Worm (Caenorhabditis elegans) whole organism, L2 larva: Measurements from ENCODE around the gene skr-6.
"Not testable (repeated sequence)": the region's sequence is repeated elsewhere in the genome, so short reads cannot be mapped to it uniquely, and the experiment has no call there.

Experiments used
- C34F6.9 ChIP-seq: fragments of 150-350 bp; optimal IDR thresholded peaks from 2 replicates; lab custom pipeline; 2014; ENCODE audit warnings: missing biosample characterization, missing genetic modification characterization
- F13H6.1 ChIP-seq: sonication (generic microtip); optimal IDR thresholded peaks from 2 replicates; lab custom pipeline; 2016; ENCODE audit warnings: missing genetic modification characterization, missing compliant biosample characterization
- ZK546.5 ChIP-seq: sonication (generic microtip); optimal IDR thresholded peaks from 2 replicates; lab custom pipeline; 2017; ENCODE audit warnings: missing biosample characterization, missing genetic modification characterization
- alr-1 ChIP-seq: fragments of 150-350 bp; optimal IDR thresholded peaks from 2 replicates; lab custom pipeline; 2014; ENCODE audit warnings: missing biosample characterization, missing genetic modification characterization
- ama-1 ChIP-seq: fragments of 150-350 bp; optimal IDR thresholded peaks from 2 replicates; lab custom pipeline; 2018; ENCODE audit warnings: inconsistent platforms
- ceh-16 ChIP-seq: fragments of 150-350 bp; optimal IDR thresholded peaks from 2 replicates; lab custom pipeline; 2014; ENCODE audit warnings: missing biosample characterization, missing genetic modification characterization
- ceh-82 ChIP-seq: fragments of 150-350 bp; optimal IDR thresholded peaks from 2 replicates; lab custom pipeline; 2014; ENCODE audit warnings: missing biosample characterization, missing genetic modification characterization
- crh-2 ChIP-seq: sonication (generic microtip); optimal IDR thresholded peaks from 2 replicates; lab custom pipeline; 2017; ENCODE audit warnings: missing biosample characterization, missing genetic modification characterization
- dmd-4 ChIP-seq: sonication (generic microtip); optimal IDR thresholded peaks from 2 replicates; lab custom pipeline; 2017; ENCODE audit warnings: missing biosample characterization, missing genetic modification characterization
- egl-27 ChIP-seq: sonication (generic microtip); optimal IDR thresholded peaks from 3 replicates; lab custom pipeline; 2017; ENCODE audit warnings: missing biosample characterization, missing genetic modification reagents, missing genetic modification characterization
- elt-1 ChIP-seq: fragments of 150-350 bp; optimal IDR thresholded peaks from 2 replicates; lab custom pipeline; 2014; ENCODE audit warnings: missing biosample characterization, missing genetic modification characterization
- elt-3 ChIP-seq: sonication (generic microtip); optimal IDR thresholded peaks from 2 replicates; lab custom pipeline; 2017; ENCODE audit warnings: missing biosample characterization, missing genetic modification characterization
- fos-1 ChIP-seq: fragments of 150-350 bp; optimal IDR thresholded peaks from 2 replicates; lab custom pipeline; 2014; ENCODE audit warnings: missing biosample characterization, missing genetic modification characterization
- gmeb-1 ChIP-seq: fragments of 150-350 bp; optimal IDR thresholded peaks from 2 replicates; lab custom pipeline; 2014; ENCODE audit warnings: missing biosample characterization, missing genetic modification characterization
- lin-11 ChIP-seq: fragments of 150-350 bp; sonication (generic microtip); optimal IDR thresholded peaks from 2 replicates; lab custom pipeline; 2014; ENCODE audit warnings: missing biosample characterization, missing genetic modification characterization, inconsistent platforms, mixed read lengths
- lin-13 ChIP-seq: fragments of 150-350 bp; optimal IDR thresholded peaks from 2 replicates; lab custom pipeline; 2014; ENCODE audit warnings: missing biosample characterization, missing genetic modification reagents, missing genetic modification characterization
- lin-39 ChIP-seq: fragments of 150-350 bp; optimal IDR thresholded peaks from 2 replicates; lab custom pipeline; 2014; ENCODE audit warnings: missing biosample characterization, missing genetic modification reagents, missing genetic modification characterization
- mdl-1 ChIP-seq, 2 experiments: fragments of 150-350 bp in 1 of 2; sonication (generic microtip) in 1 of 2; optimal IDR thresholded peaks; 2 replicates each; lab custom pipeline; 2017; ENCODE audit warnings: missing biosample characterization in 2 of 2, missing genetic modification characterization in 2 of 2
- nhr-10 ChIP-seq: sonication (generic microtip); optimal IDR thresholded peaks from 2 replicates; lab custom pipeline; 2017; ENCODE audit warnings: missing biosample characterization, missing genetic modification characterization
- nhr-11 ChIP-seq: fragments of 150-350 bp; optimal IDR thresholded peaks from 2 replicates; lab custom pipeline; 2014; ENCODE audit warnings: missing biosample characterization, missing genetic modification characterization
- nhr-12 ChIP-seq: fragments of 150-350 bp; optimal IDR thresholded peaks from 2 replicates; lab custom pipeline; 2014; ENCODE audit warnings: missing biosample characterization, missing genetic modification characterization
- nhr-129 ChIP-seq: fragments of 150-350 bp; optimal IDR thresholded peaks from 2 replicates; lab custom pipeline; 2014; ENCODE audit warnings: missing biosample characterization, missing genetic modification characterization
- nhr-21 ChIP-seq: fragments of 150-350 bp; optimal IDR thresholded peaks from 2 replicates; lab custom pipeline; 2014; ENCODE audit warnings: missing biosample characterization, missing genetic modification characterization
- nhr-237 ChIP-seq: fragments of 150-350 bp; optimal IDR thresholded peaks from 2 replicates; lab custom pipeline; 2014; ENCODE audit warnings: missing biosample characterization, missing genetic modification characterization
- nhr-77 ChIP-seq: fragments of 150-350 bp; optimal IDR thresholded peaks from 2 replicates; lab custom pipeline; 2014; ENCODE audit warnings: missing biosample characterization, missing genetic modification characterization
- peb-1 ChIP-seq: fragments of 150-350 bp; optimal IDR thresholded peaks from 2 replicates; lab custom pipeline; 2014; ENCODE audit warnings: missing biosample characterization, missing genetic modification characterization
- sem-4 ChIP-seq: fragments of 150-350 bp; optimal IDR thresholded peaks from 2 replicates; lab custom pipeline; 2014; ENCODE audit warnings: missing biosample characterization, missing genetic modification reagents, missing genetic modification characterization
- skn-1 ChIP-seq: sonication (generic microtip); optimal IDR thresholded peaks from 2 replicates; lab custom pipeline; 2017; ENCODE audit warnings: missing biosample characterization, missing genetic modification characterization
- sma-3 ChIP-seq: sonication (generic microtip); optimal IDR thresholded peaks from 2 replicates; lab custom pipeline; 2016; ENCODE audit warnings: missing genetic modification reagents, missing genetic modification characterization, missing compliant biosample characterization
- sma-9 ChIP-seq, 2 experiments: fragments of 150-350 bp in 1 of 2; sonication (generic microtip) in 1 of 2; optimal IDR thresholded peaks; 2 replicates each; lab custom pipeline; 2014 to 2016; ENCODE audit warnings: missing genetic modification characterization in 2 of 2, mild to moderate bottlenecking in 1 of 2, missing biosample characterization in 1 of 2, missing compliant biosample characterization in 1 of 2, missing genetic modification reagents in 1 of 2, moderate library complexity in 1 of 2
- unc-39 ChIP-seq: fragments of 150-350 bp; optimal IDR thresholded peaks from 2 replicates; lab custom pipeline; 2014; ENCODE audit warnings: missing biosample characterization, missing genetic modification characterization
- unc-62 ChIP-seq: fragments of 150-350 bp; optimal IDR thresholded peaks from 2 replicates; lab custom pipeline; 2014; ENCODE audit warnings: missing biosample characterization, missing genetic modification reagents, missing genetic modification characterization
- zag-1 ChIP-seq: fragments of 150-350 bp; optimal IDR thresholded peaks from 2 replicates; lab custom pipeline; 2014; ENCODE audit warnings: missing biosample characterization, missing genetic modification characterization
- ztf-1 ChIP-seq: fragments of 200-800 bp; sonication (Bioruptor generic); conservative IDR thresholded peaks from 2 replicates; pipeline ENCODE4 v1.3.6; 2022; ENCODE audit warnings: missing genetic modification characterization, missing compliant biosample characterization
- ztf-4 ChIP-seq: fragments of 150-350 bp; optimal IDR thresholded peaks from 2 replicates; lab custom pipeline; 2014; ENCODE audit warnings: missing biosample characterization, missing genetic modification characterization

The skr-6 gene

DNA sequence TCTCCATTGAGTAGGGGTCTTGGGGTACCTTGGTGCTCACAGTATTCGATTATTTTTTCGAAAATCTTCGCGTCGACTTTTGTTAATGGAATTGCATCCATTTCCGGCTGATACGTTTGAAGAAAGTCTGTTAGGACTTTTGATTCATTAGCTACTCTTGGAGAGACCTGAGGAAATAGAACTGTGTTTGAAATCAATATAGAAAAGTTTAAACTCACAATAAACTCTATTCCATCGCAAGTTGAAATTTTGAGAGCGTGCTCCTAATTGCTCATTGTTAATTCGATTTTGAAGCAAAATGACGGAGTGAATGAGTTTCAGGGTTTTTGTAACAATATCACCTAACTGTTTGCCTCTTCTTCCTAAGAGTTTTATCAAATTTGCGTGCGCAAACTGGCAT, at the start of gene skr-6:
TSS of gene skr-6 (minus strand) at position 101 of the 400 bp plus-strand sequence.
- TF ChIP-seq lin-13: no peak
- TF ChIP-seq unc-39 (tag; lab: Kevin White, UChicago): no peak
- TF ChIP-seq mdl-1 (tag; optimal IDR thresholded peaks at IDR 0.05; lab: Kevin White, UChicago): no peak
- no peak for TF ChIP-seq ceh-16
- no peak for TF ChIP-seq peb-1 (tag; lab: Kevin White, UChicago)
- no peak for TF ChIP-seq nhr-237 (tag; lab: Kevin White, UChicago)
- TF ChIP-seq nhr-11 (tag; lab: Kevin White, UChicago): no peak
- no peak for TF ChIP-seq alr-1 (tag; lab: Kevin White, UChicago)

DNA sequence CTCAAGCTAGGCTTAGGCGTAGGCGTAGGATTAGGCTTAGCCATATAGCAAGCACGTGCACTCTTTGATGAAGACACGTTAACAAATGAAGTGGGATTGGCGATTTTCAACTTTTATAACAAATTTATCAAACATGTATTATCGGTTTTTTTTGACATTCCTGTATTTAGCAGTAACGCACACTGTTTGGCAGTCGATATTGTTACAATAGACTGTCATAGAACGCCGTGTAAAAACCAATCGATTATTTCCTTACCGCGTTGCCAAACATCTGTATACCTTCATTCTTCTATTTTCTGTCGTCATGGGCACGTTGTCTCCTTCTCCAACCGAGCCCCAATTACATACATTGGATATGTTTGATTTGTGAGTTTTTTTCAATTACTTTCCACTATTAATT, 48.5 kb upstream of the skr-6 start, which contains the start of gene fbxb-119:
TSS of gene fbxb-119 (plus strand) at position 301 of the 400 bp plus-strand sequence.
- no peak for TF ChIP-seq lin-13
- TF ChIP-seq mdl-1 (tag; optimal IDR thresholded peaks at IDR 0.05; lab: Kevin White, UChicago): no peak
- TF ChIP-seq nhr-77: no peak
- TF ChIP-seq ztf-4: no peak
- TF ChIP-seq fos-1 (tag; lab: Kevin White, UChicago): no peak
- no peak for TF ChIP-seq nhr-21 (tag; lab: Kevin White, UChicago)
- no peak for TF ChIP-seq skn-1 (tag; lab: Kevin White, UChicago)
- TF ChIP-seq nhr-237 (tag; lab: Kevin White, UChicago): no peak
- no peak for TF ChIP-seq unc-39 (tag; lab: Kevin White, UChicago)
- TF ChIP-seq unc-62: no peak
- no peak for TF ChIP-seq ceh-16
- no peak for TF ChIP-seq elt-1 (tag; lab: Kevin White, UChicago)
- TF ChIP-seq ama-1 (lab: Kevin White, UChicago): no peak
- no peak for TF ChIP-seq lin-11 (tag; lab: Kevin White, UChicago)
- no peak for TF ChIP-seq C34F6.9 (tag; lab: Kevin White, UChicago)
- no peak for TF ChIP-seq egl-27 (tag; lab: Kevin White, UChicago)
- no peak for TF ChIP-seq sem-4 (tag; lab: Kevin White, UChicago)
- no peak for TF ChIP-seq sma-3 (GFP tag; lab: Kevin White, UChicago)
- TF ChIP-seq gmeb-1 (tag; lab: Kevin White, UChicago): no peak
- no peak for TF ChIP-seq ztf-1

DNA sequence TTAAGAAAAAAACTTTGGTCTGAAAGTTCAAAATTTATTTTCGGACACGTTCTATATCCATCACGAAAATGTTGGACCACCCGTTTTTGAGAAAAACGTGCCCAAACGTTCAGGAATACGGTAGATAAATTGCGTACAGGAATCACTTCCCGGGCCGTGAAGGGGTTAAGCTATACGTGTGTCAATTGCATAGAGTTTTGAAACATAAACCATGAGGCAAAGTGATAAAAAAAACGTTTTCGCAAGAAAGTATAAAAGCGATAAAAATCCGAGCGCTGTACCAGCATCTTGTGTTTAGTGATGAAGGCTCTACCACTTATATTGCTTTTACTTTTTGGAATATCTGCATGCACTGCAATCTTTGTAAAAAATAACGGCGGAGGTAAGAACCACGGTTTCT, 32.6 kb upstream of the skr-6 start, which contains the start of gene Y51A2A.6:
TSS of gene Y51A2A.6 (plus strand) at position 301 of the 400 bp plus-strand sequence.
- not testable (repeated sequence) for TF ChIP-seq nhr-77; sma-3 (GFP tag; lab: Kevin White, UChicago); unc-39 (tag; lab: Kevin White, UChicago)

DNA sequence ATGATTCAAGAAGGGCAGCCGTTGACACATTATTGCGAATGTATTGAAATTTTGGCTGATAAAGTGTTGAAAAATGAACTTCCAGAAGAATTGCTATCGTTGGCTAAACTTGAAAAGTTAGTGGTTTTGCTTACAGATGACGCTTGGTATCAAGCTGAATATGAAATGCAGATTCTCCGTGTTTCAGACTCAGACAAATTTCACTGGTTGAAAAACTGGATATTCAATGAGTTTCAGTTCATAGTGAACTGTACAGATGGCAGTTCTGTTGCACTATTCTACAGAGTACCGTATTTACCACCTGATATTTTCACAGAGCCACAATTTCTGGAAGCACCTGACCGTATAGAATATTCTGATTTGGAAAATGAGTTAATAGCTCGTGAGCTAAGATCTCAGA, 29.5 kb upstream of the skr-6 start:
- TF ChIP-seq ZK546.5 (tag; lab: Kevin White, UChicago) (no peak), sma-3 (GFP tag; lab: Kevin White, UChicago) (no peak), nhr-129 (tag; lab: Kevin White, UChicago) (no peak), ceh-82 (tag; lab: Kevin White, UChicago) (no peak), lin-39 (no peak), nhr-12 (tag; lab: Kevin White, UChicago) (no peak), crh-2 (tag; lab: Kevin White, UChicago) (no peak), mdl-1 (tag; optimal IDR thresholded peaks at IDR 0.05; lab: Kevin White, UChicago) (no peak), nhr-11 (tag; lab: Kevin White, UChicago) (no peak), F13H6.1 (tag; lab: Kevin White, UChicago) (no peak), unc-62 (no peak), nhr-77 (no peak), dmd-4 (tag; lab: Kevin White, UChicago) (no peak), fos-1 (tag; lab: Kevin White, UChicago) (no peak), ztf-1 (no peak), sma-9 (GFP tag; optimal IDR thresholded peaks at IDR 0.05; lab: Kevin White, UChicago) (no peak), sma-9 (tag; optimal IDR thresholded peaks at IDR 0.05; lab: Kevin White, UChicago) (no peak), alr-1 (tag; lab: Kevin White, UChicago) (no peak), ztf-4 (no peak)

DNA sequence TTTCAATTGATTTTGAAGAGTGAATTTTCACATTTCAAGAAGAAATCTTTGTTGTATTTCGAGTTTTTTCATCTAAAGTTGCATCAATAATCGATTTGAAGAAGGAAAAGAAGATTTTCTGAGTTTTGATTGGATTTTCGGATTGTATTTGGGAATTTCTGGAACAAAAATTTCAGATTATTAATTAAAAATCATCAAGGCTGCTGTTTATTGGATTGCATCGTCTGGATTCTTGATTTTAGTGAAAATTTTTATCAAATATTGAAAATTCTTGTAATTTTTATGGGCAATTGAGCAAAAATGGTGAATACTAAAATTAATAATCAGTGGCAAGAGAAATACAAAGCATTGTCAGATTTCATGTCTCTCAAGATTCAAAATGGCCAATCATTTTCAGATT, 28.7 kb upstream of the skr-6 start, which contains the start of gene Y51A2A.5:
TSS of gene Y51A2A.5 (plus strand) at position 301 of the 400 bp plus-strand sequence.
- no peak for TF ChIP-seq nhr-12 (tag; lab: Kevin White, UChicago)
- no peak for TF ChIP-seq F13H6.1 (tag; lab: Kevin White, UChicago)
- no peak for TF ChIP-seq elt-3 (tag; lab: Kevin White, UChicago)
- TF ChIP-seq nhr-10 (tag; lab: Kevin White, UChicago): no peak
- TF ChIP-seq C34F6.9 (tag; lab: Kevin White, UChicago): no peak
- TF ChIP-seq lin-13: no peak
- TF ChIP-seq zag-1 (tag; lab: Kevin White, UChicago): no peak
- no peak for TF ChIP-seq alr-1 (tag; lab: Kevin White, UChicago)
- TF ChIP-seq ZK546.5 (tag; lab: Kevin White, UChicago): no peak
